Fruit fly (Drosophila melanogaster): ENCODE measurements around the gene CG33337.

The CG33337 gene

dm6 chr3R:23556843-23557242 is 35.7 kb downstream of the CG33337 start, which contains the start of gene CG10164:
Gene CG10164 (minus strand): TSS chr3R:23556943.
- TF ChIP-seq CG17801 (GFP tag; optimal IDR thresholded peaks at IDR 0.05; ENCODE audit: partially characterized antibody), result no peak
